Worm (Caenorhabditis elegans): Measurements from ENCODE around the gene qui-1.
"Not testable (repeated sequence)": the region's sequence is repeated elsewhere in the genome, so short reads cannot be mapped to it uniquely, and the experiment has no call there.

Gene qui-1

ce11 chrIV:13588544-13589043, 26.9 kb downstream of the qui-1 start, which contains the start of gene sru-9:
sru-9 (plus strand) TSS chrIV:13588993.
- not testable (repeated sequence) for TF ChIP-seq tbx-2, C04F5.9, egl-13 (tag; optimal IDR thresholded peaks at IDR 0.05)

ce11 chrIV:13591645-13592044, 30.0 kb downstream of the qui-1 start, which contains the start of gene tsp-5:
tsp-5 (minus strand) TSS chrIV:13591745.
- TF ChIP-seq mdl-1 (tag; optimal IDR thresholded peaks at IDR 0.05) (no peak), elt-3 (tag; optimal IDR thresholded peaks at IDR 0.05) (no peak)

- TF ChIP-seq C34B4.2 (tag; optimal IDR thresholded peaks at IDR 0.05): no peak
- TF ChIP-seq jun-1 (tag; optimal IDR thresholded peaks at IDR 0.05): no peak
- no peak for TF ChIP-seq nhr-71 (tag; optimal IDR thresholded peaks at IDR 0.05)
- TF ChIP-seq C16A3.4 (tag; optimal IDR thresholded peaks at IDR 0.05): no peak
- TF ChIP-seq egl-27 (tag; optimal IDR thresholded peaks at IDR 0.05): no peak
- no peak for TF ChIP-seq efl-1 (optimal IDR thresholded peaks at IDR 0.05)
- TF ChIP-seq efl-1 (GFP tag; optimal IDR thresholded peaks at IDR 0.05 in 1 of 2): no peak
- no peak for TF ChIP-seq elt-3 (tag; optimal IDR thresholded peaks at IDR 0.05)
- no peak for TF ChIP-seq snu-23 (GFP tag; optimal IDR thresholded peaks at IDR 0.05)
- no peak for TF ChIP-seq lir-3 (tag; optimal IDR thresholded peaks at IDR 0.05; ENCODE audit: poor library complexity)
- no peak for TF ChIP-seq mef-2 (tag; optimal IDR thresholded peaks at IDR 0.05)
These were observed 31.7 kb downstream of the qui-1 start, which contains the start of gene Y45F10B.3 for ce11 chrIV:13593351-13593750. Y45F10B.3 (plus strand) TSS chrIV:13593651.

DNA sequence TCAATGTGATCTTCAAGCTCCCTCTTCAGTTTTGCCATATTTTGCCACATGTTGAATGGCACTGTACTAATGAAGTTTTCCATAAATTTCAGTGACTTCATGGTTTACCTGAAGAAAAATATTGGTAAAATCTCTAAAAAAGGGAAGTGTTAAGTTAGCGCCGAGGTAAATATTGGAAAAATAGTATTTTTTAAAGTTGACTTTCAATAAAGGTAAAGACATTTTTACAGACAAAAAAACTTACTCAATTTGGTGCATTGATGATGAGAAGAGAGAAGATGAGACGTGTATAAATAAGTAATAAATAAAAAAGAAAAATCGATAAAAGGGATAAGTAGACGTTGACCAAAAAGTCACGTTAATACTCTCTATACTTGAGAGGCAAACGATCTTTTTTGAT, 36.2 kb downstream of the qui-1 start, which contains the start of gene Y45F10B.9:
Gene Y45F10B.9, minus strand, starts transcription at position 101 of the 400 bp plus-strand sequence.
- not testable (repeated sequence) for TF ChIP-seq mab-9 (GFP tag; IDR thresholded peaks at IDR 0.05); unc-30 (tag; optimal IDR thresholded peaks at IDR 0.05); mdl-1 (tag; optimal IDR thresholded peaks at IDR 0.05)

DNA sequence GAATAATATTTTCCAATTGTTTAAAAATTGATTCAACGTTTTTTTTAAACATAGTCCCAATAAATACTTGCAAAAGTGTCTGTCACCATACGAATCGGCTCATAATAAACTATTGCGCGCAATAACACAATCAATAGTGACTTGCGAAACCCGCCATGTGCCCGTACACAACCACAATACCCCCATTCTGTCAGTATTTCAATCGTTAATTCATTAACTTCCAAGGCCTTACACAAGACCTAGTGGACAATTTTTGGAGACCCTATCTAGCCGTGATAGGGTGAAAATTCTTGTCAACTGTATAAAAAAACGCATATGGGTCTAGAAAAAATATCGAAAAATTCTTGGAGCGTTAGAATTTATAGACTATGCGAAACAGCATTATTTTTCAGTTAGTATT, 39.0 kb downstream of the qui-1 start:
- TF ChIP-seq snpc-4 (tag; optimal IDR thresholded peaks at IDR 0.05) (peak; percentile 81), elt-3 (tag; optimal IDR thresholded peaks at IDR 0.05) (no peak), mdl-1 (tag; optimal IDR thresholded peaks at IDR 0.05) (no peak)

- TF ChIP-seq aly-2 (tag; optimal IDR thresholded peaks at IDR 0.05) (no peak), tlp-1 (tag; optimal IDR thresholded peaks at IDR 0.05) (no peak), mab-9 (GFP tag; IDR thresholded peaks at IDR 0.05) (no peak), nhr-77 (tag; optimal IDR thresholded peaks at IDR 0.05) (no peak)
These were observed 39.8 kb downstream of the qui-1 start for ce11 chrIV:13601428-13601827.

DNA sequence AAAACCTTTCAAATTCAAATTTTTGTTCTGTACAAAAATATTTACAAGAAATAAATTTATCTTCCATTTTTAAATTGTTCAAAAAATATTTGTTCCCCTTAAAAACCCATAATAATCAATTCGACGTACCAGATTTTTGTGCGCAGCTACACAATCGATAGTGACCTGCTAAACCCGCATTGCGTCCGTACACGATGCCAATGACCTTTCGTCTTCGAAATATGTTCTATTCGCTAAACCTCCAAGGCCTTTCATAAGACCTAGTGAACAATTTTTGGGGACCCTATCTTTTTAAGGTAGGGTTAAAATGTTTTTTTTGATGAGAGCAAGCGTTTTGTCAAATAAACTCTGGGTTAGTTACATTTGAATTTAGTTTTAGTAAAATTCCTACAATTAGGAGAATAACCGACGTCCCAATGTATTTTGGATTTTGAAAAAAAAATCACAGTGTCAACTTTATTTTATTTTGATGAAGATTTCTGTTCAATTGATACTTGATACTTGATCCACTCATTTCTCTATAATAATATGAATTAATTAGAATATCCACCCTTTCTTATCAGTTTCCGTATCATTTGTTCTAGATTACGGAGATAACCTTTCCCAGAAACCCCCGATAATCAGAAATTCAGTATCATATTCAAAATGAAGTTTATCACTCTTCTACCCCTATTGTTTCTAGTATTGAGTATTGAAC, 40.5 kb downstream of the qui-1 start, which contains the start of gene Y45F10B.59:
Gene Y45F10B.59, plus strand, starts transcription at position 647 of the 697 bp plus-strand sequence.
- TF ChIP-seq dpl-1 (GFP tag; optimal IDR thresholded peaks at IDR 0.05): no peak
- no peak for TF ChIP-seq efl-1 (optimal IDR thresholded peaks at IDR 0.05)
- peak in 1 of 2 experiments; percentile 66 for TF ChIP-seq efl-1 (GFP tag; optimal IDR thresholded peaks at IDR 0.05 in 1 of 2)
- TF ChIP-seq nhr-20 (tag; optimal IDR thresholded peaks at IDR 0.05): no peak
- 0 out of 2 replicates have a peak, but pooled peaks have one; percentile 16 for TF ChIP-seq nhr-19 (GFP tag; conservative IDR thresholded peaks at IDR 0.05)
- TF ChIP-seq isw-1 (GFP tag; IDR thresholded peaks at IDR 0.05): no peak
- TF ChIP-seq sup-37 (GFP tag; optimal IDR thresholded peaks at IDR 0.05): no peak
- TF ChIP-seq snpc-4 (tag; optimal IDR thresholded peaks at IDR 0.05): peak; percentile 86
- TF ChIP-seq nhr-90 (tag; optimal IDR thresholded peaks at IDR 0.05; ENCODE audit: poor library complexity): peak; percentile 43
- no peak for TF ChIP-seq lin-14 (GFP tag; optimal IDR thresholded peaks at IDR 0.05)
- no peak for TF ChIP-seq snu-23 (GFP tag; optimal IDR thresholded peaks at IDR 0.05)
- peak; percentile 69 for TF ChIP-seq nhr-85 (tag)
